Worm (Caenorhabditis elegans): ENCODE results near the gene scl-18.

ce11 chrIV:11769769-11770168 is 15.5 kb upstream of the scl-18 start:
- TF ChIP-seq dve-1 (tag; optimal IDR thresholded peaks at IDR 0.05) (no peak), ceh-2 (tag; optimal IDR thresholded peaks at IDR 0.05) (no peak), fax-1 (tag; optimal IDR thresholded peaks at IDR 0.05) (no peak), ceh-48 (tag; optimal IDR thresholded peaks at IDR 0.05) (no peak), unc-55 (GFP tag; optimal IDR thresholded peaks at IDR 0.05) (no peak)
